Fruit fly (Drosophila melanogaster): ENCODE measurements around the gene cact.
A peak's percentile ranks its signal among the peaks of the same experiment; 100 is the strongest.

cact gene

DNA sequence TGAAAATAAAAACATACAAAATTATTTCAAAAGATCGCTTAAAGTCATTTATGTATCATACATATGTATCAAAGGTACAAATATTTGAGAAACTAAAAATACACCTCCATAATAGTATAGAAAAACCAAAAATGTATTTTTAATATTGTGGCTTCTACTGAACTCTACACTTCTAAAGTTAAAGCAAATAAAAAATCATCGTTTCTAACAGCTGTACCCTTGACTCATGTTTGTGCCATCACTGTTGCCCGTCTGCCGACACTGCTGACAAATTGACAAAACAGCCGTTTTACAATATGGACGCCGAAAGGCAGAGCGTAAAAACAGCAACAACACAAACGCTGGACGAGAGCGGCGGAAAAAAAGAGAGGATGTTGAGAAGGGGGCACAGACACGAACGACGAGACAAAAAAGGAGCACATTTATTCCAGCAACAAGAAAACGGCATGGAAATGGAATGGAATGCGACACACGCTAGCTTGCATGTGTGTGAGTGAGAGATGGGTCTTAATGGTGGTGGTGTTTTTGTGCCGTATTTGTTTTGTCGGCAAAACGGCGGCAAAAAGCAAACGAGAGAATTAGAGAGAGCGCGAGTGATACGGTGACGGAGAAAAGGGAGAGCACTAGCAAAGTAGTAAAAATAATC, 39.5 kb downstream of the cact start (continued):
- TF ChIP-seq CG8290 (GFP tag; optimal IDR thresholded peaks at IDR 0.05) = peak; percentile 48
- peak in 1 of 2 experiments; percentile 72 for TF ChIP-seq CG8290 (tag; optimal IDR thresholded peaks at IDR 0.05)
- TF ChIP-seq Scr (GFP tag; IDR thresholded peaks at IDR 0.05; ENCODE audit: partially characterized antibody) = no peak
- no peak for TF ChIP-seq luna (GFP tag; optimal IDR thresholded peaks at IDR 0.05)
- peak; percentile 86 for TF ChIP-seq Hmr (GFP tag; optimal IDR thresholded peaks at IDR 0.05)
- peak; percentile 71 for TF ChIP-seq CG10462 (GFP tag; optimal IDR thresholded peaks at IDR 0.05)
- no peak for TF ChIP-seq H2.0 (GFP tag; IDR thresholded peaks at IDR 0.05)
- no peak for TF ChIP-seq insv (GFP tag; optimal IDR thresholded peaks at IDR 0.05)
- peak; percentile 68 for TF ChIP-seq CG9876 (GFP tag; optimal IDR thresholded peaks at IDR 0.05)
- peak; percentile 58 for TF ChIP-seq CG4282 (GFP tag; optimal IDR thresholded peaks at IDR 0.05)
- peak; percentile 77 for TF ChIP-seq Spps (tag; optimal IDR thresholded peaks at IDR 0.05)
- TF ChIP-seq Max (GFP tag; optimal IDR thresholded peaks at IDR 0.05) = peak; percentile 66
- no peak for TF ChIP-seq ken (GFP tag; IDR thresholded peaks at IDR 0.05)
- no peak for TF ChIP-seq klu (GFP tag; IDR thresholded peaks at IDR 0.05)
- no peak for TF ChIP-seq dimm (GFP tag; IDR thresholded peaks at IDR 0.05)
- peak; percentile 54 for TF ChIP-seq Abd-B (GFP tag; optimal IDR thresholded peaks at IDR 0.05)
- TF ChIP-seq fd96Cb (tag; optimal IDR thresholded peaks at IDR 0.05) = peak; percentile 83
- TF ChIP-seq dan (GFP tag; IDR thresholded peaks at IDR 0.05) = no peak
- TF ChIP-seq CG10321 (GFP tag; IDR thresholded peaks at IDR 0.05) = no peak
- no peak for TF ChIP-seq Sin3A (optimal IDR thresholded peaks at IDR 0.05)
- TF ChIP-seq tap (tag; optimal IDR thresholded peaks at IDR 0.05) = peak; percentile 73
- TF ChIP-seq Dfd (GFP tag; optimal IDR thresholded peaks at IDR 0.05) = no peak
- TF ChIP-seq nerfin-2 (GFP tag; IDR thresholded peaks at IDR 0.05; ENCODE audit: partially characterized antibody) = no peak
- TF ChIP-seq mam (GFP tag; optimal IDR thresholded peaks at IDR 0.05) = peak; percentile 83
- peak; percentile 61 for TF ChIP-seq gsb-n (tag; optimal IDR thresholded peaks at IDR 0.05)
- no peak for TF ChIP-seq amos (GFP tag; IDR thresholded peaks at IDR 0.05; ENCODE audit: partially characterized antibody)
- TF ChIP-seq Awh (GFP tag; IDR thresholded peaks at IDR 0.05) = no peak
- peak; percentile 89 for TF ChIP-seq CG12744 (GFP tag; optimal IDR thresholded peaks at IDR 0.05)
- peak; percentile 40 for TF ChIP-seq CG17912 (GFP tag; optimal IDR thresholded peaks at IDR 0.05)
- no peak for TF ChIP-seq crol (GFP tag; IDR thresholded peaks at IDR 0.05)
- TF ChIP-seq maf-S (GFP tag; optimal IDR thresholded peaks at IDR 0.05) = peak; percentile 71
- TF ChIP-seq ham (GFP tag; IDR thresholded peaks at IDR 0.05) = no peak
- peak; percentile 63 for TF ChIP-seq Hand (GFP tag; optimal IDR thresholded peaks at IDR 0.05)
- peak; percentile 63 for TF ChIP-seq CG4820 (GFP tag; optimal IDR thresholded peaks at IDR 0.05)
- peak; percentile 81 for TF ChIP-seq CG8388 (GFP tag; optimal IDR thresholded peaks at IDR 0.05)
- no peak for TF ChIP-seq Atf6 (GFP tag; IDR thresholded peaks at IDR 0.05)
- peak; percentile 73 for TF ChIP-seq CG18011 (GFP tag; optimal IDR thresholded peaks at IDR 0.05)
- no peak for TF ChIP-seq Dref (GFP tag; IDR thresholded peaks at IDR 0.05)
- no peak for TF ChIP-seq HmgD (GFP tag; optimal IDR thresholded peaks at IDR 0.05)
- no peak for TF ChIP-seq CG5953 (GFP tag; IDR thresholded peaks at IDR 0.05)
- no peak for TF ChIP-seq gsb (GFP tag; IDR thresholded peaks at IDR 0.05)
- TF ChIP-seq CG12659 (GFP tag; optimal IDR thresholded peaks at IDR 0.05) = peak; percentile 88
- TF ChIP-seq CG9727 (GFP tag; optimal IDR thresholded peaks at IDR 0.05) = peak; percentile 86
- peak; percentile 79 for TF ChIP-seq Blimp-1 (GFP tag; optimal IDR thresholded peaks at IDR 0.05)
- TF ChIP-seq Deaf1 (tag; optimal IDR thresholded peaks at IDR 0.05) = peak; percentile 67
- TF ChIP-seq sc (optimal IDR thresholded peaks at IDR 0.05) = no peak
- peak; percentile 68 for TF ChIP-seq sc (GFP tag; optimal IDR thresholded peaks at IDR 0.05)
- peak; percentile 88 for TF ChIP-seq grau (tag; optimal IDR thresholded peaks at IDR 0.05)
- peak; percentile 86 for TF ChIP-seq CG17829 (tag; optimal IDR thresholded peaks at IDR 0.05)
- peak; percentile 19 for TF ChIP-seq Atf-2 (GFP tag; optimal IDR thresholded peaks at IDR 0.05)
- peak in 1 of 2 experiments; percentile 37 for TF ChIP-seq Hr78 (GFP tag; optimal IDR thresholded peaks at IDR 0.05)

All from whole organism, embryonic.